Worm (Caenorhabditis elegans): Measurements from ENCODE around the gene F36H5.18.

The F36H5.18 gene

DNA sequence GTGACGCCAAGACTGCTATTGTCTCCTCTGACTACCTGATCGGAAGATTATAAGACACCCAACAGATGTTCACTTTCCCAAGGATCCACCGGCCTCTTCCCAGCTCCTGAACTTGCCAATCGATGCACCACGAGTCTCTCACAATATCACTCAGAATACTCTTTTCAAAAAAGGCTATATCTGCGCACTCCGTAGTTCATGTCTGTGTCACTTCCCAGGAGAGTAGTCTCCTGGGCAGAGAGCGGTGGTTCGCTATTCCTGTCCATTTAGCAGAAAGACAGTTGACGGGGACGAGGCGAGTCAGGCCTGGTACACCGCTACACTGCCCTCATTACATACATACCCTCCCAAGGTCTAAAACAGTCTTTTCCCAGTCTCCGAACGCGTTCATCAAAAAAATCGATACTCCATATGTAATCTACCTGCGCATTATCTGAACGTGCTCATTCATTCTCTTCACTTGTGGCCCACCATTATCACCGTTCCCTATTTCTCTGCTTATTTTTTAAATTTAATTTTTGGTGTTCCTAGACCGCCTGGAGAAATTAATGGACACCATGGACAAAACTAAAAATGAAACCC, 44.8 kb upstream of the F36H5.18 start, which contains the start of gene btb-6:
Gene btb-6, plus strand, starts transcription at position 532 of the 582 bp plus-strand sequence.
- TF ChIP-seq lin-15B (tag; optimal IDR thresholded peaks at IDR 0.05) (no peak), lsy-2 (tag; optimal IDR thresholded peaks at IDR 0.05) (no peak), elt-3 (tag; optimal IDR thresholded peaks at IDR 0.05) (no peak), pag-3 (tag; optimal IDR thresholded peaks at IDR 0.05; ENCODE audit: borderline replicate concordance, insufficient read depth) (no peak), vab-15 (tag; optimal IDR thresholded peaks at IDR 0.05) (no peak), grh-1 (GFP tag; IDR thresholded peaks at IDR 0.05) (no peak), efl-3 (GFP tag; optimal IDR thresholded peaks at IDR 0.05) (no peak), nhr-76 (tag; optimal IDR thresholded peaks at IDR 0.05) (no peak), mab-9 (GFP tag; IDR thresholded peaks at IDR 0.05) (no peak), nhr-20 (tag; optimal IDR thresholded peaks at IDR 0.05) (no peak), snu-23 (GFP tag; optimal IDR thresholded peaks at IDR 0.05) (no peak), zip-4 (GFP tag; optimal IDR thresholded peaks at IDR 0.05) (no peak), fos-1 (tag; optimal IDR thresholded peaks at IDR 0.05) (no peak), nhr-71 (tag; optimal IDR thresholded peaks at IDR 0.05) (no peak), mdl-1 (tag; optimal IDR thresholded peaks at IDR 0.05) (no peak)

DNA sequence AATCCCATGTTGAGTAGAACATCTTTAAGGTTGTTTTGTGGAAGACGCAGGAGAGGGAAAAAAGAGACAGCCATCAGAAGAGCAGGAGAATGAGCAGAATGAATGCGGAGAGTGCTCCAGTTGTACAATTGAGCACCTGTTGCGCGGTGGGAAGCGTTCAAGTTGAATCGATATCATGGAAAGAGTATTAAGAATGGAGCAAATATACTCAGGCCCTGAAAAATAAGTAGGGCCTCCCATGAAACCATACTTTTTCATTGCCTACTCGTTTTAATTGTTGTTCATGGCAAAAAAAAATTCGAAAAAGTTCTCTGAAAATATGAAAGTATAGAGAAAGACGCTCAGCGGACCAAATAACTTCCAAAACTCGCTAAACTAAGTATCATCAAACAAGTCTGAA, 40.5 kb upstream of the F36H5.18 start, which contains the start of gene fbxb-48:
Gene fbxb-48, minus strand, starts transcription at position 101 of the 400 bp plus-strand sequence.
- TF ChIP-seq tbx-2 (tag; optimal IDR thresholded peaks at IDR 0.05) = no peak
- TF ChIP-seq nhr-84 (tag; optimal IDR thresholded peaks at IDR 0.05) = no peak
- TF ChIP-seq ceh-8 (GFP tag; optimal IDR thresholded peaks at IDR 0.05) = no peak
- no peak for TF ChIP-seq isw-1 (GFP tag; IDR thresholded peaks at IDR 0.05)

DNA sequence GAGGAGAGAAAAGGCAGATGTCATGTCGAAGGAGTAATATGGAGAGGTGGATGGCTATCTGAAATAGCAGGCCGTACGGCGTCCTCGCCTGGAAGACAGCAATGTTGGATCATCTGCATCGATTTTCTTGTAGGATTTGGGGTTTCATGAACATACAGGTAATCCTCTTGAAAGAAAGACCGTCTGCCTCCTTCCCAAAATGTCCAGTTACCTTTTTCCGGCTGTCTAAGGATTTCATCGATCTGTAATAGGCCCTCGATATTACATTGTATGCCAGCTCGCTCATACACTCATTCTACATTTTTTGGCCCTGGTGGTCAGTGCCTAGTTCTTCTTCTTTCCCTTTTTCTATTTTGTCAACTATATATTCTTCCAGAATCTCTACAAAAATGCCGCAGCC, 37.3 kb upstream of the F36H5.18 start, which contains the start of the genes fbxb-5 and btb-8:
Gene fbxb-5, minus strand, starts transcription at position 101 of the 400 bp plus-strand sequence.
Gene btb-8, plus strand, starts transcription at position 377 of the 400 bp plus-strand sequence.
- TF ChIP-seq nhr-12 (tag; optimal IDR thresholded peaks at IDR 0.05) = no peak

DNA sequence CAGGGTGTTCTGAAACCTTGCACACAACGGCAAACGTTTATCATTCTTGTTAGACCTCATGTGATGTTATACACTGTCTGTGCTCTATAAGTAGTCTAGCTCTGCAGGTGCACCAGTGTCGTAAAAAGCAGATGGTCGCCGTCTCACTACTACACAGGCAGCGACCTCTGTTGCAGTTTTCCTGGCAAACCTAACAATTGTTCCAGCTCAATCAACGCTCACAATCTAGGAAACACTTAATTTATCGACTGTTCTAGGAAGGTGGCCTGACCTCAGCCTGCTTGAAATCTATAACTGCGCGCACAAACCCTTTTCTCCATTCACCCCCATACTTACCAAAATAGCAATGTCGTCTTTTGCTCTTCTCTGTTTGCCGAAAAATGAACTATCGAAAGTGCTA, 35.4 kb upstream of the F36H5.18 start, which contains the start of gene fbxb-11:
Gene fbxb-11, plus strand, starts transcription at position 301 of the 400 bp plus-strand sequence.
- no peak for TF ChIP-seq mdl-1 (tag; optimal IDR thresholded peaks at IDR 0.05)
- no peak for TF ChIP-seq egl-27 (tag; optimal IDR thresholded peaks at IDR 0.05)
- no peak for TF ChIP-seq ceh-8 (GFP tag; optimal IDR thresholded peaks at IDR 0.05)
- TF ChIP-seq tbx-2 (tag; optimal IDR thresholded peaks at IDR 0.05) = no peak
- no peak for TF ChIP-seq unc-130 (tag; optimal IDR thresholded peaks at IDR 0.05)
- TF ChIP-seq nhr-237 (tag; optimal IDR thresholded peaks at IDR 0.05) = no peak
- TF ChIP-seq alr-1 (tag; optimal IDR thresholded peaks at IDR 0.05; ENCODE audit: borderline replicate concordance) = no peak
- TF ChIP-seq ceh-90 (tag; optimal IDR thresholded peaks at IDR 0.05) = no peak
- no peak for TF ChIP-seq xbp-1 (tag; optimal IDR thresholded peaks at IDR 0.05)
- no peak for TF ChIP-seq unc-62 (GFP tag; optimal IDR thresholded peaks at IDR 0.05)
- no peak for TF ChIP-seq lin-14 (GFP tag; optimal IDR thresholded peaks at IDR 0.05)
- TF ChIP-seq dsc-1 (tag; optimal IDR thresholded peaks at IDR 0.05) = no peak
- TF ChIP-seq elt-2 (tag; optimal IDR thresholded peaks at IDR 0.05) = no peak
- TF ChIP-seq dpl-1 (GFP tag; optimal IDR thresholded peaks at IDR 0.05) = no peak
- no peak for TF ChIP-seq sox-4 (tag; optimal IDR thresholded peaks at IDR 0.05)
- no peak for TF ChIP-seq zag-1 (tag; optimal IDR thresholded peaks at IDR 0.05)
- no peak for TF ChIP-seq irx-1 (tag; optimal IDR thresholded peaks at IDR 0.05)
- TF ChIP-seq snpc-4 (tag; optimal IDR thresholded peaks at IDR 0.05) = no peak
- no peak for TF ChIP-seq egl-13 (tag; optimal IDR thresholded peaks at IDR 0.05)
